Worm (Caenorhabditis elegans) whole organism, early embryonic: ENCODE results near the gene his-31.
"Not testable (repeated sequence)": the region's sequence is repeated elsewhere in the genome, so short reads cannot be mapped to it uniquely, and the experiment has no call there.

Experiments
- B0310.2 ChIP-seq: sonication (generic microtip); optimal IDR thresholded peaks from 2 replicates; lab custom pipeline; 2016; ENCODE audit warnings: mild to moderate bottlenecking, missing genetic modification characterization, missing compliant biosample characterization
- F13C5.2 ChIP-seq: sonication (generic microtip); optimal IDR thresholded peaks from 2 replicates; lab custom pipeline; 2017; ENCODE audit warnings: mild to moderate bottlenecking, missing genetic modification characterization, inconsistent platforms, missing compliant biosample characterization
- aly-1 ChIP-seq: sonication (generic microtip); optimal IDR thresholded peaks from 2 replicates; lab custom pipeline; 2016; ENCODE audit warnings: missing genetic modification characterization, missing compliant biosample characterization
- ama-1 ChIP-seq: fragments of 150-350 bp; optimal IDR thresholded peaks from 2 replicates; lab custom pipeline; 2014
- ceh-13 ChIP-seq: fragments of 200-800 bp; sonication (Bioruptor generic); optimal IDR thresholded peaks from 2 replicates; lab custom pipeline; 2018; ENCODE audit warnings: mild to moderate bottlenecking, missing genetic modification characterization, missing compliant biosample characterization
- ceh-36 ChIP-seq: sonication (generic microtip); optimal IDR thresholded peaks from 2 replicates; lab custom pipeline; 2016; ENCODE audit warnings: missing genetic modification characterization, inconsistent platforms, missing compliant biosample characterization
- ets-7 ChIP-seq: sonication (generic microtip); optimal IDR thresholded peaks from 2 replicates; lab custom pipeline; 2016; ENCODE audit warnings: missing genotype, missing genetic modification characterization, missing compliant biosample characterization
- flt-1 ChIP-seq: fragments of 200-800 bp; sonication (Bioruptor generic); IDR thresholded peaks from 2 replicates; pipeline ENCODE4 v1.3.6; 2022; ENCODE audit warnings: missing genetic modification characterization, missing compliant biosample characterization
- hmbx-1 ChIP-seq: sonication (generic microtip); optimal IDR thresholded peaks from 2 replicates; lab custom pipeline; 2016; ENCODE audit warnings: mild to moderate bottlenecking, missing genetic modification characterization, missing compliant biosample characterization
- hmg-4 ChIP-seq: fragments of 200-800 bp; sonication (Bioruptor generic); optimal IDR thresholded peaks from 2 replicates; lab custom pipeline; 2018; ENCODE audit warnings: mild to moderate bottlenecking, missing genetic modification characterization, missing compliant biosample characterization
- hnd-1 ChIP-seq: sonication (generic microtip); optimal IDR thresholded peaks from 2 replicates; lab custom pipeline; 2016; ENCODE audit warnings: missing genetic modification characterization, missing compliant biosample characterization
- pes-1 ChIP-seq: fragments of 200-800 bp; sonication (Bioruptor generic); IDR thresholded peaks from 2 replicates; pipeline ENCODE4 v1.3.6; 2022; ENCODE audit warnings: missing genetic modification reagents, missing genetic modification characterization, missing compliant biosample characterization
- scrt-1 ChIP-seq: fragments of 200-800 bp; sonication (Bioruptor generic); IDR thresholded peaks from 2 replicates; pipeline ENCODE4 v1.3.6; 2022; ENCODE audit warnings: missing genetic modification characterization, missing compliant biosample characterization
- sea-1 ChIP-seq: fragments of 200-800 bp; sonication (Bioruptor generic); conservative IDR thresholded peaks from 2 replicates; pipeline ENCODE4 v1.3.6; 2022; ENCODE audit warnings: missing genetic modification characterization, missing compliant biosample characterization
- tbx-11 ChIP-seq: fragments of 200-800 bp; sonication (Bioruptor generic); IDR thresholded peaks from 2 replicates; pipeline ENCODE4 v1.3.6; 2022; ENCODE audit warnings: missing genetic modification characterization, missing compliant biosample characterization
- tbx-37 ChIP-seq: fragments of 200-800 bp; sonication (Bioruptor generic); conservative IDR thresholded peaks from 2 replicates; pipeline ENCODE4 v1.3.6; 2022; ENCODE audit warnings: missing genetic modification reagents, missing genetic modification characterization, missing compliant biosample characterization
- tra-4 ChIP-seq: sonication (generic microtip); optimal IDR thresholded peaks from 2 replicates; lab custom pipeline; 2017; ENCODE audit warnings: missing genetic modification characterization, missing compliant biosample characterization

The his-31 gene

ce11 chrIV:8359716-8360407 lies 26.1 kb upstream of the his-31 start, which contains the start of gene D2096.5:
Gene D2096.5 (minus strand): TSS chrIV:8359766.
- TF ChIP-seq ceh-13 (GFP tag; lab: Kevin White, UChicago) (no peak), ets-7 (tag; lab: Kevin White, UChicago) (no peak), scrt-1 (no peak), sea-1 (GFP tag; lab: Robert Waterston, UW) (no peak), tra-4 (no peak), flt-1 (GFP tag; lab: Robert Waterston, UW) (no peak), ama-1 (lab: Kevin White, UChicago) (no peak), pes-1 (no peak), aly-1 (no peak), hmg-4 (GFP tag; lab: Kevin White, UChicago) (no peak), F13C5.2 (tag; lab: Kevin White, UChicago) (no peak), B0310.2 (tag; lab: Kevin White, UChicago) (no peak)

DNA sequence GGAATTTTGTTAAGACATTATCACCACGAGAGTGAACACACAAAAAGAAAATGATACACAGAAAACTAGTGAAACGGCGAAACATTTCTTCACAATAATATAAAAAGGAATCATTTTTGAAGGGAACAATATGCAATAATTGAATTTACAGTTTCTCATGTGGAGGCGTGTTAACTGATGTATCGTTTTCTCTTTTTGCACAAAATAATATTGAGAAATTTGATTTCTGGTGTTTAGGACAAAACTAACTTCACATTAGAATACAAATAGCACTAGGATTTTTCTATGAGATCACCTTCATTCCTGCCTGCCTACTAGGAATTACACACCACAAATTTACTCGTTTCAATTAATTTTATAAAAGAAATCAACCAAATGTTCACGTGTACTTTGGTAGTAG lies 24.7 kb upstream of the his-31 start, which contains the start of gene D2096.13:
D2096.13 (minus strand) TSS at position 101 of the 400 bp plus-strand sequence.
- TF ChIP-seq hnd-1 (tag; lab: Kevin White, UChicago) (no peak), ama-1 (lab: Kevin White, UChicago) (no peak), tbx-37 (GFP tag; lab: Robert Waterston, UW) (no peak), hmg-4 (GFP tag; lab: Kevin White, UChicago) (no peak), aly-1 (no peak), ets-7 (tag; lab: Kevin White, UChicago) (no peak), sea-1 (GFP tag; lab: Robert Waterston, UW) (no peak), hmbx-1 (tag; lab: Kevin White, UChicago) (no peak), scrt-1 (no peak), ceh-36 (no peak), B0310.2 (tag; lab: Kevin White, UChicago) (no peak), F13C5.2 (tag; lab: Kevin White, UChicago) (no peak), pes-1 (no peak), ceh-13 (GFP tag; lab: Kevin White, UChicago) (no peak), tbx-11 (GFP tag; lab: Robert Waterston, UW) (no peak), tra-4 (no peak), flt-1 (GFP tag; lab: Robert Waterston, UW) (no peak)

DNA sequence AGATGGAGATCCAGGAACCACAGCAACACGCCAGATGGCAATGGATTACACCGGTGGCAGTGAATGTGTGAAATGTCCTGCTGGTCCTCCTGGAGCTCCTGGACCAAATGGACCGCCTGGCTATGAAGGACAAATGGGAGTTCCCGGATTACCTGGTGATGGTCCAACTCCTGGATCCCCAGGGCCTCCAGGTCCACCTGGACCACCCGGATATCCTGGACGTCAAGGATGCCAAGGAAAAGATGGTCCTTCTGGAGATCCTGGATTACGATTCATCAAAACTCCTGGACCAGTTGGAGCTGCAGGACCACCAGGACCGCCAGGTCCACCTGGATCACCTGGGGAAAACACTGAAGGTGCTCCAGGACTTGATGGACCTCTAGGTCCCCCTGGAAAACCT lies 23.5 kb upstream of the his-31 start:
- TF ChIP-seq hmg-4 (GFP tag; lab: Kevin White, UChicago) (no peak), pes-1 (no peak), aly-1 (no peak), hnd-1 (tag; lab: Kevin White, UChicago) (no peak), scrt-1 (no peak), tra-4 (no peak), ceh-36 (no peak), ets-7 (tag; lab: Kevin White, UChicago) (no peak), ama-1 (lab: Kevin White, UChicago) (no peak), F13C5.2 (tag; lab: Kevin White, UChicago) (no peak), hmbx-1 (tag; lab: Kevin White, UChicago) (no peak), B0310.2 (tag; lab: Kevin White, UChicago) (no peak), flt-1 (GFP tag; lab: Robert Waterston, UW) (no peak), tbx-37 (GFP tag; lab: Robert Waterston, UW) (no peak)

- TF ChIP-seq aly-1: no peak
- TF ChIP-seq sea-1 (GFP tag; lab: Robert Waterston, UW): no peak
- no peak for TF ChIP-seq F13C5.2 (tag; lab: Kevin White, UChicago)
- TF ChIP-seq tbx-11 (GFP tag; lab: Robert Waterston, UW): no peak
- TF ChIP-seq ets-7 (tag; lab: Kevin White, UChicago): no peak
- no peak for TF ChIP-seq ceh-13 (GFP tag; lab: Kevin White, UChicago)
- TF ChIP-seq hmbx-1 (tag; lab: Kevin White, UChicago): no peak
- no peak for TF ChIP-seq B0310.2 (tag; lab: Kevin White, UChicago)
- no peak for TF ChIP-seq ceh-36
- TF ChIP-seq tbx-37 (GFP tag; lab: Robert Waterston, UW): no peak
- TF ChIP-seq scrt-1: no peak
- TF ChIP-seq pes-1: no peak
- TF ChIP-seq tra-4: no peak
- no peak for TF ChIP-seq hmg-4 (GFP tag; lab: Kevin White, UChicago)
- TF ChIP-seq flt-1 (GFP tag; lab: Robert Waterston, UW): no peak
- no peak for TF ChIP-seq ama-1 (lab: Kevin White, UChicago)
- no peak for TF ChIP-seq hnd-1 (tag; lab: Kevin White, UChicago)
Measured at ce11 chrIV:8355592-8355991, 21.8 kb upstream of the his-31 start, which contains the start of the genes F17E9.2 and col-116. Gene F17E9.2 (plus strand): TSS chrIV:8355892. Gene col-116 (plus strand): TSS chrIV:8355906.

ce11 chrIV:8354572-8354971 lies 20.8 kb upstream of the his-31 start, which contains the start of gene F17E9.3:
Gene F17E9.3 (plus strand): TSS chrIV:8354872.
- no peak for TF ChIP-seq tbx-37 (GFP tag; lab: Robert Waterston, UW)
- TF ChIP-seq ama-1 (lab: Kevin White, UChicago): no peak
- no peak for TF ChIP-seq ceh-13 (GFP tag; lab: Kevin White, UChicago)
- TF ChIP-seq aly-1: no peak
- TF ChIP-seq hmbx-1 (tag; lab: Kevin White, UChicago): no peak
- no peak for TF ChIP-seq hmg-4 (GFP tag; lab: Kevin White, UChicago)
- no peak for TF ChIP-seq flt-1 (GFP tag; lab: Robert Waterston, UW)
- TF ChIP-seq hnd-1 (tag; lab: Kevin White, UChicago): no peak

DNA sequence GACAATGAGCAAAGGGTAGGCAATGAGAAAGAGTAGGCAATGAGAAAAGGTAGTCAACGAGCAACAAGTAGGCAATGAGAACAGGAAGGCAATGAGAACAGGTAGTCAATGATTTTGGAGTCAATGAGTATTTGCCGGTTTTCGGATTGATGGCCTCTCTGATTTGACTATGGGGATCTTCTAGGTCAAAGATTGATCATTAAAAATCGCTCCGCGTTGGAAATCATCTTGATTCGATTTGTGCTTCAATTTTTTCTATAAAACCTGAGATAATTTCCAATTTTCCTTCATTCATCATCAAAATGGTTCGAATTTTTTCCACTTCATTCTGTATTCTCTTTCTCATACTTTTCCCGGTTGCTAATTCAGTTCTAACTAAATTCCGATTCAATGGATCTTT lies 18.3 kb upstream of the his-31 start, which contains the start of gene F17E9.16:
F17E9.16 (plus strand) TSS at position 301 of the 400 bp plus-strand sequence.
- not testable (repeated sequence) for TF ChIP-seq tbx-37 (GFP tag; lab: Robert Waterston, UW); ceh-13 (GFP tag; lab: Kevin White, UChicago); B0310.2 (tag; lab: Kevin White, UChicago)

ce11 chrIV:8348073-8348472 lies 14.3 kb upstream of the his-31 start, which contains the start of gene F17E9.4:
Gene F17E9.4 (plus strand): TSS chrIV:8348373.
- TF ChIP-seq pes-1 (no peak), sea-1 (GFP tag; lab: Robert Waterston, UW) (no peak), tbx-11 (GFP tag; lab: Robert Waterston, UW) (no peak), flt-1 (GFP tag; lab: Robert Waterston, UW) (no peak), scrt-1 (no peak), ceh-13 (GFP tag; lab: Kevin White, UChicago) (no peak)
